Worm (Caenorhabditis elegans): ENCODE results near the gene sars-2.

ce11 chrIV:4398420-4398819, 41.0 kb downstream of the sars-2 start:
- TF ChIP-seq snpc-4 (GFP tag; optimal IDR thresholded peaks at IDR 0.05) (no peak), snpc-4 (tag; optimal IDR thresholded peaks at IDR 0.05) (no peak), nfya-1 (tag; optimal IDR thresholded peaks at IDR 0.05; ENCODE audit: borderline replicate concordance, insufficient read depth) (no peak), K12H6.12 (tag; optimal IDR thresholded peaks at IDR 0.05) (no peak), fkh-3 (tag; optimal IDR thresholded peaks at IDR 0.05) (no peak), F52B5.7 (tag; optimal IDR thresholded peaks at IDR 0.05) (no peak), madf-3 (GFP tag; IDR thresholded peaks at IDR 0.05) (no peak)

Measured in whole organism, young adult.